Worm (Caenorhabditis elegans) whole organism, L2 larva: Measurements from ENCODE around the gene W04E12.7.

Experiments used
- C34F6.9 ChIP-seq: fragments of 150-350 bp; optimal IDR thresholded peaks from 2 replicates; lab custom pipeline; 2014; ENCODE audit warnings: missing biosample characterization, missing genetic modification characterization
- F13H6.1 ChIP-seq: sonication (generic microtip); optimal IDR thresholded peaks from 2 replicates; lab custom pipeline; 2016; ENCODE audit warnings: missing genetic modification characterization, missing compliant biosample characterization
- Y55F3AM.14 ChIP-seq: fragments of 200-800 bp; sonication (Bioruptor generic); optimal IDR thresholded peaks from 2 replicates; lab custom pipeline; 2018; ENCODE audit warnings: mild to moderate bottlenecking, missing genetic modification characterization, missing compliant biosample characterization
- alr-1 ChIP-seq: fragments of 150-350 bp; optimal IDR thresholded peaks from 2 replicates; lab custom pipeline; 2014; ENCODE audit warnings: missing biosample characterization, missing genetic modification characterization
- aly-2 ChIP-seq: fragments of 150-350 bp; optimal IDR thresholded peaks from 2 replicates; lab custom pipeline; 2014; ENCODE audit warnings: missing biosample characterization, missing genetic modification characterization
- ama-1 ChIP-seq: fragments of 150-350 bp; optimal IDR thresholded peaks from 2 replicates; lab custom pipeline; 2018; ENCODE audit warnings: inconsistent platforms
- blmp-1 ChIP-seq: sonication (generic microtip); optimal IDR thresholded peaks from 2 replicates; lab custom pipeline; 2017; ENCODE audit warnings: missing genetic modification characterization, mild to moderate bottlenecking, missing compliant biosample characterization, antibody characterized with exemption, moderate library complexity; ENCODE audit not compliant: insufficient read depth
- ceh-16 ChIP-seq: fragments of 150-350 bp; optimal IDR thresholded peaks from 2 replicates; lab custom pipeline; 2014; ENCODE audit warnings: missing biosample characterization, missing genetic modification characterization
- ceh-82 ChIP-seq: fragments of 150-350 bp; optimal IDR thresholded peaks from 2 replicates; lab custom pipeline; 2014; ENCODE audit warnings: missing biosample characterization, missing genetic modification characterization
- crh-2 ChIP-seq: sonication (generic microtip); optimal IDR thresholded peaks from 2 replicates; lab custom pipeline; 2017; ENCODE audit warnings: missing biosample characterization, missing genetic modification characterization
- dmd-4 ChIP-seq: sonication (generic microtip); optimal IDR thresholded peaks from 2 replicates; lab custom pipeline; 2017; ENCODE audit warnings: missing biosample characterization, missing genetic modification characterization
- egl-27 ChIP-seq: sonication (generic microtip); optimal IDR thresholded peaks from 3 replicates; lab custom pipeline; 2017; ENCODE audit warnings: missing biosample characterization, missing genetic modification reagents, missing genetic modification characterization
- elt-1 ChIP-seq: fragments of 150-350 bp; optimal IDR thresholded peaks from 2 replicates; lab custom pipeline; 2014; ENCODE audit warnings: missing biosample characterization, missing genetic modification characterization
- elt-3 ChIP-seq: sonication (generic microtip); optimal IDR thresholded peaks from 2 replicates; lab custom pipeline; 2017; ENCODE audit warnings: missing biosample characterization, missing genetic modification characterization
- gmeb-1 ChIP-seq: fragments of 150-350 bp; optimal IDR thresholded peaks from 2 replicates; lab custom pipeline; 2014; ENCODE audit warnings: missing biosample characterization, missing genetic modification characterization
- lin-11 ChIP-seq: fragments of 150-350 bp; sonication (generic microtip); optimal IDR thresholded peaks from 2 replicates; lab custom pipeline; 2014; ENCODE audit warnings: missing biosample characterization, missing genetic modification characterization, inconsistent platforms, mixed read lengths
- lin-13 ChIP-seq: fragments of 150-350 bp; optimal IDR thresholded peaks from 2 replicates; lab custom pipeline; 2014; ENCODE audit warnings: missing biosample characterization, missing genetic modification reagents, missing genetic modification characterization
- mbf-1 ChIP-seq: sonication (generic microtip); optimal IDR thresholded peaks from 2 replicates; lab custom pipeline; 2017; ENCODE audit warnings: missing biosample characterization, missing genetic modification characterization
- mdl-1 ChIP-seq, 2 experiments: fragments of 150-350 bp in 1 of 2; sonication (generic microtip) in 1 of 2; optimal IDR thresholded peaks; 2 replicates each; lab custom pipeline; 2017; ENCODE audit warnings: missing biosample characterization in 2 of 2, missing genetic modification characterization in 2 of 2
- nhr-10 ChIP-seq: sonication (generic microtip); optimal IDR thresholded peaks from 2 replicates; lab custom pipeline; 2017; ENCODE audit warnings: missing biosample characterization, missing genetic modification characterization
- nhr-12 ChIP-seq: fragments of 150-350 bp; optimal IDR thresholded peaks from 2 replicates; lab custom pipeline; 2014; ENCODE audit warnings: missing biosample characterization, missing genetic modification characterization
- nhr-129 ChIP-seq: fragments of 150-350 bp; optimal IDR thresholded peaks from 2 replicates; lab custom pipeline; 2014; ENCODE audit warnings: missing biosample characterization, missing genetic modification characterization
- nhr-21 ChIP-seq: fragments of 150-350 bp; optimal IDR thresholded peaks from 2 replicates; lab custom pipeline; 2014; ENCODE audit warnings: missing biosample characterization, missing genetic modification characterization
- nhr-237 ChIP-seq: fragments of 150-350 bp; optimal IDR thresholded peaks from 2 replicates; lab custom pipeline; 2014; ENCODE audit warnings: missing biosample characterization, missing genetic modification characterization
- nhr-25 ChIP-seq: fragments of 150-350 bp; sonication (generic microtip); optimal IDR thresholded peaks from 3 replicates; lab custom pipeline; 2014; ENCODE audit warnings: missing biosample characterization, missing genetic modification characterization
- nhr-6 ChIP-seq: fragments of 150-350 bp; optimal IDR thresholded peaks from 2 replicates; lab custom pipeline; 2014; ENCODE audit warnings: missing biosample characterization, missing genetic modification characterization
- nhr-77 ChIP-seq: fragments of 150-350 bp; optimal IDR thresholded peaks from 2 replicates; lab custom pipeline; 2014; ENCODE audit warnings: missing biosample characterization, missing genetic modification characterization
- sem-4 ChIP-seq: fragments of 150-350 bp; optimal IDR thresholded peaks from 2 replicates; lab custom pipeline; 2014; ENCODE audit warnings: missing biosample characterization, missing genetic modification reagents, missing genetic modification characterization
- sma-3 ChIP-seq: sonication (generic microtip); optimal IDR thresholded peaks from 2 replicates; lab custom pipeline; 2016; ENCODE audit warnings: missing genetic modification reagents, missing genetic modification characterization, missing compliant biosample characterization
- sma-9 ChIP-seq, 2 experiments: fragments of 150-350 bp in 1 of 2; sonication (generic microtip) in 1 of 2; optimal IDR thresholded peaks; 2 replicates each; lab custom pipeline; 2014 to 2016; ENCODE audit warnings: missing genetic modification characterization in 2 of 2, mild to moderate bottlenecking in 1 of 2, missing biosample characterization in 1 of 2, missing compliant biosample characterization in 1 of 2, missing genetic modification reagents in 1 of 2, moderate library complexity in 1 of 2
- snpc-4 ChIP-seq: fragments of 150-350 bp; optimal IDR thresholded peaks from 2 replicates; lab custom pipeline; 2014; ENCODE audit warnings: missing biosample characterization, missing genetic modification characterization
- unc-39 ChIP-seq: fragments of 150-350 bp; optimal IDR thresholded peaks from 2 replicates; lab custom pipeline; 2014; ENCODE audit warnings: missing biosample characterization, missing genetic modification characterization
- unc-55 ChIP-seq: fragments of 150-350 bp; sonication (generic microtip); optimal IDR thresholded peaks from 3 replicates; lab custom pipeline; 2014; ENCODE audit warnings: missing biosample characterization, missing genetic modification reagents, missing genetic modification characterization
- unc-62 ChIP-seq: fragments of 150-350 bp; optimal IDR thresholded peaks from 2 replicates; lab custom pipeline; 2014; ENCODE audit warnings: missing biosample characterization, missing genetic modification reagents, missing genetic modification characterization
- ztf-1 ChIP-seq: fragments of 200-800 bp; sonication (Bioruptor generic); conservative IDR thresholded peaks from 2 replicates; pipeline ENCODE4 v1.3.6; 2022; ENCODE audit warnings: missing genetic modification characterization, missing compliant biosample characterization
- ztf-11 ChIP-seq: sonication (generic microtip); optimal IDR thresholded peaks from 2 replicates; lab custom pipeline; 2017; ENCODE audit warnings: missing biosample characterization, missing genetic modification characterization

Gene W04E12.7

DNA sequence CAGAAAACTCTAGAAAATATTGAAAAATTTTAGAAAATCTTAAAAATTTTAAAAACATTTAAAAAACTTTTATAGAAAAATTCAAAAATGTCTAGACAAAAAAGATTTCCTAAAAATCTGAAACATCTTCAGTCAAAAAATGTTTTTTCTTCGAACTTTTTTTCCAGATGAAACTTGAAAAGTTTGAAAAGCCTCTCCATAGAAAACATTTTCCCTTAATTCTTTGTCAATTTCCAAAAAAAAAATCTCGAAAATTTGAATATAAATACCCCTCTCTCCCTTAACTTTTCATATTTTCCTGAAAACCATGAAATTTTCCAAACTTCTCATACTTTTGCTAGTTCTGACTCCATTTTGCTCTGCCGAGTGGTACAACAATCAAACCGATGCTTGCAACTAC lies 8.6 kb downstream of the W04E12.7 start, which contains the start of gene Y116F11A.3:
Gene Y116F11A.3 (plus strand): TSS at position 301 of the 400 bp plus-strand sequence.
- TF ChIP-seq nhr-129 (tag; lab: Kevin White, UChicago) (no peak), ceh-82 (tag; lab: Kevin White, UChicago) (no peak), F13H6.1 (tag; lab: Kevin White, UChicago) (no peak), aly-2 (tag; lab: Kevin White, UChicago) (no peak), elt-1 (tag; lab: Kevin White, UChicago) (no peak), nhr-25 (tag; lab: Kevin White, UChicago) (no peak), snpc-4 (no peak), mdl-1 (tag; optimal IDR thresholded peaks at IDR 0.05; lab: Kevin White, UChicago) (no peak), crh-2 (tag; lab: Kevin White, UChicago) (no peak), lin-13 (GFP tag; lab: Kevin White, UChicago) (no peak), mbf-1 (tag; lab: Kevin White, UChicago) (no peak), blmp-1 (tag; lab: Kevin White, UChicago) (no peak), elt-3 (tag; lab: Kevin White, UChicago) (no peak), ztf-1 (GFP tag; lab: Robert Waterston, UW) (no peak), nhr-77 (tag; lab: Kevin White, UChicago) (no peak), nhr-6 (tag; lab: Kevin White, UChicago) (no peak), dmd-4 (tag; lab: Kevin White, UChicago) (no peak), unc-62 (GFP tag; lab: Kevin White, UChicago) (no peak), Y55F3AM.14 (GFP tag; lab: Kevin White, UChicago) (no peak), sma-3 (GFP tag; lab: Kevin White, UChicago) (no peak)
- TF ChIP-seq, all 48 proteins: peak for 0

DNA sequence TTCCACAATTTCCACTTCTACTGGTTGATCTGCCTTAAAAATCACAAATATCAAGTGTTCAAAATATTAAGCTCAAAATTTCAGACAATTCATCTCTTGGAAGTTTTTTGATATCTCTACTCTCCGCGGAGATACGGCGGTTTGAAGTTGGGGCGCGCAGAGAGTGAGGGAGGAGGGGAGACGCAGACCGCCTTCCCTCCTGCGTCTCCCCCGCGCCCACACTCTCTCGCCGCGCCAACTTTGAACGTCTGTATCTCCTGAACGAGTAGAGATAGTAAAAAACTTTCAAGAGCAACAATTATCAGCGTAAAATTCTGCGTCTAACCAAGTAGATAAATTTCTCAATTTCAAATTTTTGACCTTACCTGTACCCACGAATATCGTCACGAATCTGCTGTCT lies 9.4 kb downstream of the W04E12.7 start:
- TF ChIP-seq lin-13 (GFP tag; lab: Kevin White, UChicago) (peak; percentile 54), ceh-16 (tag; lab: Kevin White, UChicago) (no peak), lin-11 (tag; lab: Kevin White, UChicago) (no peak), mbf-1 (tag; lab: Kevin White, UChicago) (no peak), crh-2 (tag; lab: Kevin White, UChicago) (no peak), C34F6.9 (tag; lab: Kevin White, UChicago) (no peak), unc-39 (tag; lab: Kevin White, UChicago) (no peak)
- TF ChIP-seq, all 48 proteins: peak for 1

DNA sequence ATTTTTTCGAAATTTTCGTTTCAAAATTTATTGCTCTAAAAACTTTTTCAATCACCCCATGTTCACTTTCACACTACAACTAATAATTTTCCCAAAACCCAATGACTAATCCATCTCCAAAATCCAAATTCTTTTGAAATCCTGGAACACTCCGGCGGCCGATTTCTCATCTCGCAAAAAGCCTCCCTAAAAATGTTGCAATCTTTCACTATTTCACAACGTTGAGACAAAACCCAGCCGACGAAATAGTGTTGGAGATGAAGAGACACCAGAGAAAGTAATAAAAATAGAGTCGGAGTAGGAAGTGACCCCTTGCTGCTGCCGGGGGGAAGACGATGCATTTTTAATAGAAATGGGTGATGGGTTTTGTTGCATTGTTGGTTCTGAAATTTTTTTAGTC lies 12.8 kb downstream of the W04E12.7 start:
- TF ChIP-seq nhr-6 (tag; lab: Kevin White, UChicago) (no peak), egl-27 (no peak), aly-2 (tag; lab: Kevin White, UChicago) (no peak), ztf-11 (tag; lab: Kevin White, UChicago) (peak; percentile 5), unc-55 (peak; percentile 9), snpc-4 (no peak)

DNA sequence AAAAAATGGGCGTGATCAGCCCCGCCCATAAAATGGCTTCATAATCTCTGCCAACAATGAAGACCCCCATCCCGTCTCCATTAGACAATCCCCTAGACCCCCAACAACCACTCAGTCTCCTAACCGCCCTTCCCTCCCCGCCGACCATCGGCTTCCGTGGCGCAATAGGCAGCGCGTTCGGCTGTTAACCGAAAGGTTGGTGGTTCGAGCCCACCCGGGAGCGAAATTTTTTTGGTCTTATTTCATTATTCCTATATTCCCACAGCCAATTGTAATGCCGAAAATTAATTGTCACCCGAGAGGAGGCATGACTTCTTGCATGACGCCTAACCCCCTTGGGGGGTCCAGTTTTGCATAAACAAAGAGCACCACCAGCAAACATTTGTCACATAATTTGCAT lies 14.5 kb downstream of the W04E12.7 start:
- TF ChIP-seq sma-3 (GFP tag; lab: Kevin White, UChicago) (no peak), lin-13 (GFP tag; lab: Kevin White, UChicago) (peak; percentile 25), crh-2 (tag; lab: Kevin White, UChicago) (no peak), nhr-12 (tag; lab: Kevin White, UChicago) (no peak), gmeb-1 (tag; lab: Kevin White, UChicago) (peak; percentile 7), C34F6.9 (tag; lab: Kevin White, UChicago) (no peak), sma-9 (GFP tag; optimal IDR thresholded peaks at IDR 0.05; lab: Kevin White, UChicago) (no peak), sma-9 (tag; optimal IDR thresholded peaks at IDR 0.05; lab: Kevin White, UChicago) (no peak), nhr-21 (tag; lab: Kevin White, UChicago) (no peak), Y55F3AM.14 (GFP tag; lab: Kevin White, UChicago) (no peak), lin-11 (tag; lab: Kevin White, UChicago) (peak; percentile 7), ama-1 (lab: Kevin White, UChicago) (no peak)

DNA sequence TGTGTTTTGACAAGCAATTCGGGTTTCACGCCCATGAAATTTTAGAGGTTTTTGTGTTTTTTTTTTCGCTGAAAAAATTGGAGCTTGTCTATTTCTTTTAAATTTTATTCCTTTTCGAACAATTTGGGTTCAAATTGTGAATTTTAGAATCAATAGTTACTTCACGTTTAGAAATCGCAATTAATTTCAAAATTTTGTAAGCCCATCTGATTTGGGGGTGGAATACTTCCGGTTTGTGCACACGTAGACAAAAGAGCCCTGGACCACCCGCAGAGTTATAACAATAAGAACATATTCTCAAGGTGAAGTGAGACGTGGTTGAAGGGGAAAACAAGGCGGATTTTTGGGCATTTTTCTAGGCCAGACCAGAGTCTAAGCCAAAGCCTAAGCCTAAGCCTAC lies 18.1 kb downstream of the W04E12.7 start, which contains the start of gene Y116F11A.6:
Gene Y116F11A.6 (plus strand): TSS at position 301 of the 400 bp plus-strand sequence.
- TF ChIP-seq sem-4 (no peak), blmp-1 (tag; lab: Kevin White, UChicago) (no peak), snpc-4 (no peak), nhr-77 (tag; lab: Kevin White, UChicago) (no peak), nhr-21 (tag; lab: Kevin White, UChicago) (no peak), C34F6.9 (tag; lab: Kevin White, UChicago) (no peak), elt-3 (tag; lab: Kevin White, UChicago) (no peak), Y55F3AM.14 (GFP tag; lab: Kevin White, UChicago) (no peak), ztf-11 (tag; lab: Kevin White, UChicago) (no peak), nhr-237 (tag; lab: Kevin White, UChicago) (no peak), ceh-16 (tag; lab: Kevin White, UChicago) (no peak), dmd-4 (tag; lab: Kevin White, UChicago) (no peak), nhr-10 (tag; lab: Kevin White, UChicago) (no peak), ama-1 (lab: Kevin White, UChicago) (no peak), alr-1 (tag; lab: Kevin White, UChicago) (no peak)
